Worm (Caenorhabditis elegans) whole organism, mixed stage, embryonic: Measurements from ENCODE around the gene F13E9.9.

Experiments
- ceh-39 ChIP-seq: fragments of 150-350 bp; optimal IDR thresholded peaks from 2 replicates; lab custom pipeline; 2014; ENCODE audit warnings: missing biosample characterization, missing genetic modification characterization
- ces-1 ChIP-seq: fragments of 150-350 bp; optimal IDR thresholded peaks from 2 replicates; lab custom pipeline; 2014; ENCODE audit warnings: missing biosample characterization, missing genetic modification reagents, missing genetic modification characterization
- drap-1 ChIP-seq: fragments of 200-800 bp; sonication (Bioruptor generic); optimal IDR thresholded peaks from 3 replicates; lab custom pipeline; 2018; ENCODE audit warnings: mild to moderate bottlenecking, missing genetic modification characterization, missing compliant biosample characterization
- elt-1 ChIP-seq: sonication (generic microtip); optimal IDR thresholded peaks from 2 replicates; lab custom pipeline; 2017; ENCODE audit warnings: missing genetic modification characterization, mild to moderate bottlenecking, missing compliant biosample characterization, antibody characterized with exemption, moderate library complexity, borderline replicate concordance; ENCODE audit not compliant: insufficient read depth
- elt-3 ChIP-seq: fragments of 150-350 bp; optimal IDR thresholded peaks from 2 replicates; lab custom pipeline; 2014; ENCODE audit warnings: missing biosample characterization, missing genetic modification characterization
- mab-5 ChIP-seq: fragments of 150-350 bp; optimal IDR thresholded peaks from 2 replicates; lab custom pipeline; 2014; ENCODE audit warnings: missing biosample characterization, missing genetic modification characterization
- nhr-237 ChIP-seq: fragments of 150-350 bp; optimal IDR thresholded peaks from 2 replicates; lab custom pipeline; 2014; ENCODE audit warnings: missing biosample characterization, missing genetic modification characterization
- nhr-76 ChIP-seq: sonication (generic microtip); optimal IDR thresholded peaks from 2 replicates; lab custom pipeline; 2017; ENCODE audit warnings: missing biosample characterization, missing genetic modification characterization
- pha-4 ChIP-seq: fragments of 150-350 bp; optimal IDR thresholded peaks from 2 replicates; lab custom pipeline; 2018; ENCODE audit warnings: missing biosample characterization, missing genetic modification reagents, missing genetic modification characterization
- snpc-4 ChIP-seq: fragments of 150-350 bp; optimal IDR thresholded peaks from 2 replicates; lab custom pipeline; 2014; ENCODE audit warnings: missing biosample characterization, missing genetic modification characterization
- unc-120 ChIP-seq: sonication (generic microtip); optimal IDR thresholded peaks from 2 replicates; lab custom pipeline; 2017; ENCODE audit warnings: missing genetic modification characterization, missing compliant biosample characterization; ENCODE audit not compliant: poor library complexity, severe bottlenecking
- unc-39 ChIP-seq: fragments of 150-350 bp; optimal IDR thresholded peaks from 2 replicates; lab custom pipeline; 2014; ENCODE audit warnings: missing biosample characterization, missing genetic modification characterization

DNA sequence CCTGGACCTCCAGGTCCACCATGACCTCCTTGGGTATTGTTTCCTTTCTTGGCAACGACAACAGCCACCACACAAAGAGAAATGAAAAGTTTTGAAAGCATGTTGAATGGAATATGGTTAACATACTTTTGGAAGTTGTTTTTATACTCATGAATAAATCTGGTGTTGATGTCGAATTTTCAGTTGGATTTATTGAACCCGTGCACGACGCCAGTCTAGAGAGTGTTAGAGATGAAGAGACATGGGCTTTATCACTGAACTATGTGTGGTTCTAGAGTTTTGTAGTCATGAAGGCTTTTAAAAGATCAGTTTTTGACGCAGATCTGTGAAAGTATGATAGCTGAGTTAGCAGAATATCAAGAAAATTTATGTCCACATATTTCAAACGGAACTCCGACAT lies 4.7 kb downstream of the F13E9.9 start, which contains the start of gene srlf-14:
- TF ChIP-seq unc-39: no peak
- no peak for TF ChIP-seq elt-1 (tag; lab: Kevin White, UChicago)
- no peak for TF ChIP-seq drap-1
- TF ChIP-seq nhr-237 (tag; lab: Kevin White, UChicago): no peak
- TF ChIP-seq mab-5 (tag; lab: Kevin White, UChicago): no peak
- TF ChIP-seq snpc-4: no peak
- no peak for TF ChIP-seq ceh-39
- no peak for TF ChIP-seq unc-120 (tag; lab: Kevin White, UChicago)
- no peak for TF ChIP-seq ces-1 (GFP tag; lab: Kevin White, UChicago)
- TF ChIP-seq elt-3: no peak
- TF ChIP-seq pha-4 (tag; lab: Kevin White, UChicago): no peak
- no peak for TF ChIP-seq nhr-76 (tag; lab: Kevin White, UChicago)
